Worm (Caenorhabditis elegans) whole organism, young adult: ENCODE data around the gene col-76.

Experiments used
- B0019.2 ChIP-seq: fragments of 200-800 bp; sonication (Bioruptor generic); conservative IDR thresholded peaks from 2 replicates; pipeline ENCODE4 v1.3.6; 2022; ENCODE audit warnings: missing genetic modification reagents, missing genetic modification characterization, missing compliant biosample characterization
- B0035.1 ChIP-seq: sonication (generic microtip); optimal IDR thresholded peaks from 2 replicates; lab custom pipeline; 2016; ENCODE audit warnings: missing genetic modification characterization, mild to moderate bottlenecking, missing compliant biosample characterization, missing genotype, missing genetic modification reagents
- F22D6.2 ChIP-seq: sonication (generic microtip); optimal IDR thresholded peaks from 2 replicates; lab custom pipeline; 2016; ENCODE audit warnings: mild to moderate bottlenecking, missing genetic modification characterization, missing compliant biosample characterization
- F55B11.4 ChIP-seq: sonication (generic microtip); optimal IDR thresholded peaks from 2 replicates; lab custom pipeline; 2016; ENCODE audit warnings: missing compliant biosample characterization, missing genetic modification characterization, borderline replicate concordance; ENCODE audit not compliant: insufficient read depth
- K11D2.4 ChIP-seq: fragments of 200-800 bp; sonication (Bioruptor generic); IDR thresholded peaks from 2 replicates; pipeline ENCODE4 v1.3.6; 2022; ENCODE audit warnings: missing genetic modification reagents, missing genetic modification characterization, missing compliant biosample characterization
- K12H6.12 ChIP-seq: fragments of 200-800 bp; sonication (Bioruptor generic); optimal IDR thresholded peaks from 2 replicates; lab custom pipeline; 2018; ENCODE audit warnings: mild to moderate bottlenecking, missing genetic modification characterization, missing compliant biosample characterization
- Y67H2A.10 ChIP-seq: fragments of 200-800 bp; sonication (Bioruptor generic); conservative IDR thresholded peaks from 2 replicates; pipeline ENCODE4 v1.3.6; 2022; ENCODE audit warnings: missing genetic modification reagents, missing genetic modification characterization, missing compliant biosample characterization
- bed-1 ChIP-seq: fragments of 200-800 bp; sonication (Bioruptor generic); IDR thresholded peaks from 2 replicates; pipeline ENCODE4 v1.3.6; 2022; ENCODE audit warnings: missing genetic modification reagents, missing genetic modification characterization, missing compliant biosample characterization
- cebp-2 ChIP-seq: fragments of 200-800 bp; sonication (Bioruptor generic); IDR thresholded peaks from 2 replicates; pipeline ENCODE4 v1.3.6; 2022; ENCODE audit warnings: missing genetic modification characterization, missing compliant biosample characterization
- ceh-27 ChIP-seq: fragments of 200-800 bp; sonication (Bioruptor generic); optimal IDR thresholded peaks from 2 replicates; lab custom pipeline; 2018; ENCODE audit warnings: mild to moderate bottlenecking, missing genetic modification characterization, moderate library complexity, missing compliant biosample characterization
- ceh-40 ChIP-seq: fragments of 200-800 bp; sonication (Bioruptor generic); IDR thresholded peaks from 2 replicates; pipeline ENCODE4 v1.3.6; 2022; ENCODE audit warnings: missing genetic modification characterization, missing compliant biosample characterization
- die-1 ChIP-seq: sonication (generic microtip); optimal IDR thresholded peaks from 2 replicates; lab custom pipeline; 2016; ENCODE audit warnings: missing genotype, mild to moderate bottlenecking, missing genetic modification characterization, missing compliant biosample characterization
- efl-1 ChIP-seq: fragments of 150-350 bp; optimal IDR thresholded peaks from 2 replicates; lab custom pipeline; 2014; ENCODE audit warnings: missing biosample characterization, missing genetic modification reagents, missing genetic modification characterization
- egrh-3 ChIP-seq: fragments of 200-800 bp; sonication (Bioruptor generic); IDR thresholded peaks from 2 replicates; pipeline ENCODE4 v1.3.6; 2022; ENCODE audit warnings: missing genetic modification reagents, missing genetic modification characterization, missing compliant biosample characterization
- him-1 ChIP-seq: sonication (generic microtip); optimal IDR thresholded peaks from 2 replicates; lab custom pipeline; 2016; ENCODE audit warnings: missing genotype, missing genetic modification reagents, missing genetic modification characterization, missing compliant biosample characterization
- hrde-1 ChIP-seq: sonication (generic microtip); optimal IDR thresholded peaks from 2 replicates; lab custom pipeline; 2016; ENCODE audit warnings: missing genetic modification characterization, mild to moderate bottlenecking, missing compliant biosample characterization, moderate library complexity, missing genotype, missing genetic modification reagents, borderline replicate concordance
- hsf-1 ChIP-seq: fragments of 200-800 bp; sonication (Bioruptor generic); IDR thresholded peaks from 2 replicates; pipeline ENCODE4 v1.3.6; 2022; ENCODE audit warnings: missing genetic modification reagents, missing genetic modification characterization, missing compliant biosample characterization
- let-526 ChIP-seq: fragments of 200-800 bp; sonication (Bioruptor generic); IDR thresholded peaks from 2 replicates; pipeline ENCODE4 v1.3.6; 2022; ENCODE audit warnings: missing genetic modification reagents, missing genetic modification characterization, missing compliant biosample characterization
- nfya-1 ChIP-seq: sonication (generic microtip); optimal IDR thresholded peaks from 2 replicates; lab custom pipeline; 2017; ENCODE audit warnings: antibody characterized with exemption, missing compliant biosample characterization, missing genetic modification characterization, borderline replicate concordance; ENCODE audit not compliant: insufficient read depth
- nfya-2 ChIP-seq: fragments of 200-800 bp; sonication (Bioruptor generic); IDR thresholded peaks from 2 replicates; pipeline ENCODE4 v1.3.6; 2022; ENCODE audit warnings: missing genetic modification reagents, missing genetic modification characterization, missing compliant biosample characterization
- nhr-179 ChIP-seq: sonication (generic microtip); optimal IDR thresholded peaks from 2 replicates; lab custom pipeline; 2016; ENCODE audit warnings: mild to moderate bottlenecking, missing genetic modification characterization, missing compliant biosample characterization
- nhr-90 ChIP-seq: sonication (generic microtip); optimal IDR thresholded peaks from 2 replicates; lab custom pipeline; 2016; ENCODE audit warnings: missing genotype, mild to moderate bottlenecking, missing genetic modification characterization, missing compliant biosample characterization
- rpc-1 ChIP-seq, 2 experiments: fragments of 150-350 bp in 1 of 2; sonication (generic microtip) in 1 of 2; optimal IDR thresholded peaks; 2 replicates each; lab custom pipeline; 2014 to 2018; ENCODE audit warnings: missing biosample characterization in 1 of 2, missing genetic modification characterization in 1 of 2, missing genetic modification reagents in 1 of 2, missing genotype in 1 of 2
- sea-2 ChIP-seq: fragments of 200-800 bp; sonication (Bioruptor generic); IDR thresholded peaks from 2 replicates; pipeline ENCODE4 v1.3.6; 2022; ENCODE audit warnings: missing genetic modification characterization, missing compliant biosample characterization
- snpc-4 ChIP-seq, 5 experiments: fragments of 150-350 bp in 1 of 5; sonication (generic microtip) in 4 of 5; optimal IDR thresholded peaks; 2 replicates each; lab custom pipeline; 2014 to 2018; ENCODE audit warnings: missing genetic modification characterization in 5 of 5, missing biosample characterization in 3 of 5, antibody characterized with exemption in 2 of 5, mild to moderate bottlenecking in 2 of 5, missing compliant biosample characterization in 2 of 5, missing genotype in 2 of 5, moderate library complexity in 2 of 5, missing genetic modification reagents in 1 of 5
- somi-1 ChIP-seq: fragments of 200-800 bp; sonication (Bioruptor generic); optimal IDR thresholded peaks from 2 replicates; lab custom pipeline; 2018; ENCODE audit warnings: mild to moderate bottlenecking, missing genetic modification characterization, missing compliant biosample characterization
- tbp1 ChIP-seq: fragments of 200-800 bp; sonication (Bioruptor generic); optimal IDR thresholded peaks from 2 replicates; lab custom pipeline; 2018; ENCODE audit warnings: mild to moderate bottlenecking, missing genetic modification characterization, missing compliant biosample characterization
- tlf-1 ChIP-seq: fragments of 200-800 bp; sonication (Bioruptor generic); optimal IDR thresholded peaks from 2 replicates; lab custom pipeline; 2018; ENCODE audit warnings: mild to moderate bottlenecking, missing genetic modification characterization, missing compliant biosample characterization
- unc-130 ChIP-seq: sonication (generic microtip); optimal IDR thresholded peaks from 2 replicates; lab custom pipeline; 2016; ENCODE audit warnings: missing genetic modification reagents, missing genetic modification characterization, missing compliant biosample characterization
- xnd-1 ChIP-seq: sonication (generic microtip); optimal IDR thresholded peaks from 2 replicates; lab custom pipeline; 2016; ENCODE audit warnings: missing genotype, missing genetic modification reagents, missing genetic modification characterization, missing compliant biosample characterization
- ztf-22 ChIP-seq: fragments of 200-800 bp; sonication (Bioruptor generic); optimal IDR thresholded peaks from 2 replicates; lab custom pipeline; 2018; ENCODE audit warnings: mild to moderate bottlenecking, missing genetic modification characterization, moderate library complexity, missing compliant biosample characterization
- ztf-26 ChIP-seq: sonication (generic microtip); optimal IDR thresholded peaks from 2 replicates; lab custom pipeline; 2017; ENCODE audit warnings: missing genetic modification characterization, missing compliant biosample characterization
- ztf-6 ChIP-seq: fragments of 200-800 bp; sonication (Bioruptor generic); IDR thresholded peaks from 2 replicates; pipeline ENCODE4 v1.3.6; 2022; ENCODE audit warnings: missing genetic modification reagents, missing genetic modification characterization, missing compliant biosample characterization

col-76 gene

ce11 chrII:8173449-8173848, 30.7 kb upstream of the col-76 start, which contains the start of the genes decr-1.3 and T05C12.1:
TSS of gene decr-1.3 (minus strand) at chrII:8173549.
TSS of gene T05C12.1 (plus strand) at chrII:8173680.
- TF ChIP-seq nhr-179 (tag; lab: Kevin White, UChicago) (no peak), efl-1 (GFP tag; lab: Kevin White, UChicago) (no peak), B0019.2 (GFP tag; lab: Robert Waterston, UW) (no peak), ceh-27 (GFP tag; lab: Kevin White, UChicago) (no peak), hrde-1 (tag; lab: Kevin White, UChicago) (no peak), F22D6.2 (no peak), tlf-1 (GFP tag; lab: Kevin White, UChicago) (no peak), sea-2 (GFP tag; lab: Robert Waterston, UW) (no peak), bed-1 (no peak), F55B11.4 (tag; lab: Kevin White, UChicago) (no peak)

- TF ChIP-seq rpc-1 (optimal IDR thresholded peaks at IDR 0.05; lab: Kevin White, UChicago) (no peak), rpc-1 (tag; optimal IDR thresholded peaks at IDR 0.05; lab: Kevin White, UChicago) (no peak), Y67H2A.10 (GFP tag; lab: Robert Waterston, UW) (no peak), egrh-3 (GFP tag; lab: Robert Waterston, UW) (no peak), snpc-4 (GFP tag; optimal IDR thresholded peaks at IDR 0.05; lab: Kevin White, UChicago) (no peak), snpc-4 (tag; optimal IDR thresholded peaks at IDR 0.05; lab: Kevin White, UChicago) (no peak), die-1 (tag; lab: Kevin White, UChicago) (no peak), nhr-90 (no peak), hsf-1 (GFP tag; lab: Robert Waterston, UW) (no peak), let-526 (GFP tag; lab: Robert Waterston, UW) (no peak)
Observed at ce11 chrII:8174148-8174547, 30.0 kb upstream of the col-76 start.

ce11 chrII:8177095-8177494, 27.0 kb upstream of the col-76 start, which contains the start of gene acr-14:
TSS of gene acr-14 (minus strand) at chrII:8177195.
- TF ChIP-seq tbp1 (no peak), B0035.1 (tag; lab: Kevin White, UChicago) (no peak), K11D2.4 (no peak)

ce11 chrII:8178614-8179013, 25.5 kb upstream of the col-76 start:
- TF ChIP-seq ztf-22 (GFP tag; lab: Kevin White, UChicago): no peak
- no peak for TF ChIP-seq ztf-6 (GFP tag; lab: Robert Waterston, UW)
- no peak for TF ChIP-seq ceh-40 (GFP tag; lab: Robert Waterston, UW)
- TF ChIP-seq nfya-2: no peak
- TF ChIP-seq K11D2.4: no peak
- no peak for TF ChIP-seq him-1
- no peak for TF ChIP-seq somi-1 (GFP tag; lab: Kevin White, UChicago)
- no peak for TF ChIP-seq K12H6.12 (tag; lab: Kevin White, UChicago)
- no peak for TF ChIP-seq cebp-2 (GFP tag; lab: Robert Waterston, UW)
- TF ChIP-seq nfya-1 (tag; lab: Kevin White, UChicago): no peak
- TF ChIP-seq xnd-1 (tag; lab: Kevin White, UChicago): no peak
- no peak for TF ChIP-seq unc-130 (GFP tag; lab: Kevin White, UChicago)
- TF ChIP-seq nhr-179 (tag; lab: Kevin White, UChicago): no peak
- TF ChIP-seq snpc-4 (GFP tag; optimal IDR thresholded peaks at IDR 0.05; lab: Kevin White, UChicago): no peak
- TF ChIP-seq snpc-4 (tag; optimal IDR thresholded peaks at IDR 0.05; lab: Kevin White, UChicago): no peak
- TF ChIP-seq nhr-90: no peak
- TF ChIP-seq efl-1 (GFP tag; lab: Kevin White, UChicago): no peak
- no peak for TF ChIP-seq ztf-26 (tag; lab: Kevin White, UChicago)
